Worm (Caenorhabditis elegans) whole organism, early embryonic: ENCODE data around the gene M18.6.

Source experiments
- B0310.2 ChIP-seq: sonication (generic microtip); optimal IDR thresholded peaks from 2 replicates; lab custom pipeline; 2016; ENCODE audit warnings: mild to moderate bottlenecking, missing genetic modification characterization, missing compliant biosample characterization
- F13C5.2 ChIP-seq: sonication (generic microtip); optimal IDR thresholded peaks from 2 replicates; lab custom pipeline; 2017; ENCODE audit warnings: mild to moderate bottlenecking, missing genetic modification characterization, inconsistent platforms, missing compliant biosample characterization
- aly-1 ChIP-seq: sonication (generic microtip); optimal IDR thresholded peaks from 2 replicates; lab custom pipeline; 2016; ENCODE audit warnings: missing genetic modification characterization, missing compliant biosample characterization
- ama-1 ChIP-seq: fragments of 150-350 bp; optimal IDR thresholded peaks from 2 replicates; lab custom pipeline; 2014
- ceh-13 ChIP-seq: fragments of 200-800 bp; sonication (Bioruptor generic); optimal IDR thresholded peaks from 2 replicates; lab custom pipeline; 2018; ENCODE audit warnings: mild to moderate bottlenecking, missing genetic modification characterization, missing compliant biosample characterization
- ceh-36 ChIP-seq: sonication (generic microtip); optimal IDR thresholded peaks from 2 replicates; lab custom pipeline; 2016; ENCODE audit warnings: missing genetic modification characterization, inconsistent platforms, missing compliant biosample characterization
- ets-7 ChIP-seq: sonication (generic microtip); optimal IDR thresholded peaks from 2 replicates; lab custom pipeline; 2016; ENCODE audit warnings: missing genotype, missing genetic modification characterization, missing compliant biosample characterization
- flt-1 ChIP-seq: fragments of 200-800 bp; sonication (Bioruptor generic); IDR thresholded peaks from 2 replicates; pipeline ENCODE4 v1.3.6; 2022; ENCODE audit warnings: missing genetic modification characterization, missing compliant biosample characterization
- hmbx-1 ChIP-seq: sonication (generic microtip); optimal IDR thresholded peaks from 2 replicates; lab custom pipeline; 2016; ENCODE audit warnings: mild to moderate bottlenecking, missing genetic modification characterization, missing compliant biosample characterization
- hmg-4 ChIP-seq: fragments of 200-800 bp; sonication (Bioruptor generic); optimal IDR thresholded peaks from 2 replicates; lab custom pipeline; 2018; ENCODE audit warnings: mild to moderate bottlenecking, missing genetic modification characterization, missing compliant biosample characterization
- hnd-1 ChIP-seq: sonication (generic microtip); optimal IDR thresholded peaks from 2 replicates; lab custom pipeline; 2016; ENCODE audit warnings: missing genetic modification characterization, missing compliant biosample characterization
- pes-1 ChIP-seq: fragments of 200-800 bp; sonication (Bioruptor generic); IDR thresholded peaks from 2 replicates; pipeline ENCODE4 v1.3.6; 2022; ENCODE audit warnings: missing genetic modification reagents, missing genetic modification characterization, missing compliant biosample characterization
- scrt-1 ChIP-seq: fragments of 200-800 bp; sonication (Bioruptor generic); IDR thresholded peaks from 2 replicates; pipeline ENCODE4 v1.3.6; 2022; ENCODE audit warnings: missing genetic modification characterization, missing compliant biosample characterization
- sea-1 ChIP-seq: fragments of 200-800 bp; sonication (Bioruptor generic); conservative IDR thresholded peaks from 2 replicates; pipeline ENCODE4 v1.3.6; 2022; ENCODE audit warnings: missing genetic modification characterization, missing compliant biosample characterization
- tbx-11 ChIP-seq: fragments of 200-800 bp; sonication (Bioruptor generic); IDR thresholded peaks from 2 replicates; pipeline ENCODE4 v1.3.6; 2022; ENCODE audit warnings: missing genetic modification characterization, missing compliant biosample characterization
- tbx-37 ChIP-seq: fragments of 200-800 bp; sonication (Bioruptor generic); conservative IDR thresholded peaks from 2 replicates; pipeline ENCODE4 v1.3.6; 2022; ENCODE audit warnings: missing genetic modification reagents, missing genetic modification characterization, missing compliant biosample characterization
- tra-4 ChIP-seq: sonication (generic microtip); optimal IDR thresholded peaks from 2 replicates; lab custom pipeline; 2017; ENCODE audit warnings: missing genetic modification characterization, missing compliant biosample characterization

Gene M18.6

DNA sequence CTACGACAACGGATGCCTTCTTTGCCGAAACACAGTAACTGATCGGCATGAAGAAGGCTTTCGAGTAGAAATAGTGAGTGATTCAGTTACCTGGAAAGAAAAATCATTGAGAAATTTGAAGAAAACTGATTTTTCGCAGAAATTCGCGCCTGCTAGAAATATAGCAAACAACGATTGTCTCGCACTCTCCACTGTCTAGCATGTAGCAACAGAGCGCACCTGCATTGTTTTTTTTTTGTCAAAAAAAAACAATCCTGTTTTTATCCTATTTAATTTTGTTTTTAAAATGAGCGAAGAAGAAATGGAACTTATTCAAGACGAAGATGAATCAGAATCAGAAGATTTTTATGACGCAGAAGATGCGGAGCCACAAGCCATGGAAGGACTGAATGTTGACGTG lies at the start of gene M18.6, which contains the start of gene ddb-1:
M18.6 (plus strand) TSS at position 235 of the 400 bp plus-strand sequence.
ddb-1 (minus strand) TSS at position 90 of the 400 bp plus-strand sequence.
- no peak for TF ChIP-seq ceh-36 (tag; lab: Kevin White, UChicago)
- TF ChIP-seq hnd-1, result no peak
- no peak for TF ChIP-seq hmbx-1 (tag; lab: Kevin White, UChicago)
- no peak for TF ChIP-seq tbx-11
- no peak for TF ChIP-seq F13C5.2 (tag; lab: Kevin White, UChicago)
- no peak for TF ChIP-seq pes-1 (GFP tag; lab: Robert Waterston, UW)
- TF ChIP-seq hmg-4, result no peak
- TF ChIP-seq tra-4 (tag; lab: Kevin White, UChicago), result no peak
- TF ChIP-seq tbx-37, result no peak
- TF ChIP-seq sea-1 (GFP tag; lab: Robert Waterston, UW), result no peak
- TF ChIP-seq scrt-1 (GFP tag; lab: Robert Waterston, UW), result no peak
- no peak for TF ChIP-seq B0310.2
- TF ChIP-seq ets-7 (tag; lab: Kevin White, UChicago), result no peak
- TF ChIP-seq ama-1 (lab: Kevin White, UChicago), result no peak

DNA sequence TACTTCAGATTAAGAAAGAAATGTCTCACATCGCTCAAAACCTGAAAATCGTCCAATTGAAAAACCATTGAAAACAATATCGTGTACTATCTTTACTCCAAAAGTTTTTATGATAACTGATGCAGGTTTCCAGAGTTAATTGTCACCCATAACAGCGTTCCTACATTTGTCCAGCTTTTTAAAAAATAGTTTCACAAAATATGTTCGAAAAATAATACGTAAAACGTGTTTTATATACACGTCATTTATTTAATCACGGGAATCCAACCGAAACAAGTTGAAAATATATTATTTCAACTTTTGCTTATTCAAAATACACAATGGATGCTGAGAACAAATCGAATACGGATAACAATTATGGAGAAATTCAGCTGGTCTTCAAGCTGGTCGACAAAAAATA lies 45.6 kb upstream of the M18.6 start, which contains the start of gene K08E4.7:
K08E4.7 (plus strand) TSS at position 301 of the 400 bp plus-strand sequence.
- TF ChIP-seq tbx-37, result no peak
- TF ChIP-seq ceh-13 (GFP tag; lab: Kevin White, UChicago), result no peak
- TF ChIP-seq aly-1, result no peak

DNA sequence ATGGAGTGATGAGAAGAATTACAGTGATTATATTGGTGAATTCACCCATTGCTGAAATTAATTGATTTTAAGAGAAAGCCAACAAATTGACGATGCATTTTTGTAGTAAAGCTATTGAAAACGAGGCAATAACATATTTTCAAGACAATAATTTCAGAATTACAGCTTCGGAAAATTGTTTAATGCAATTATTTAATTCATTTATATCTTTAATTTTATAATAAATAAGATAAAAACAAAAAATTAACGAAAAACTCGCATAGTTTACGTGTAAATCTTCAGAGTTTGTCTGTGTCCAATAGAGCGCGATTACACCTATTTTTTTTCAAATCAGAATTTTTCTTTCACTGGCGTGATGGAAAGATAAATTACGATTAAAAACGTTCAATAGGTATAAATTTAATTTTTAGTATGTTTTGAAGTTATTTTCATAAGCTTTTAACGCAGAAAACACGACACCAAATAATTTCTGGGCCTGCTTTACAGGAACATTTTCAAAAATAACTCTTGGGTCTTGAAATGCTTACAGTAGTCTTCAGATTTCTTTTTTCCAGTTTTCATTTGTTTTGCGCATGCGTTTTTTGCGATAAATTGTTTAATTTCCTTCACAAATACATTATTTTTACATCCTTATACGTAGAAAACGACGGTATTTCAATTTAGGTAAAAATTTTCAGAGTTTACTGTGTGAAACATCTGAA lies 42.8 kb upstream of the M18.6 start, which contains the start of gene tmed-1:
tmed-1 (minus strand) TSS at position 51 of the 701 bp plus-strand sequence.
- TF ChIP-seq hnd-1 (no peak), ets-7 (tag; lab: Kevin White, UChicago) (no peak), tbx-11 (no peak), flt-1 (GFP tag; lab: Robert Waterston, UW) (no peak), hmbx-1 (tag; lab: Kevin White, UChicago) (no peak), ceh-13 (GFP tag; lab: Kevin White, UChicago) (no peak), tbx-37 (no peak), aly-1 (no peak), ceh-36 (tag; lab: Kevin White, UChicago) (no peak), pes-1 (GFP tag; lab: Robert Waterston, UW) (no peak), ama-1 (lab: Kevin White, UChicago) (no peak), sea-1 (GFP tag; lab: Robert Waterston, UW) (no peak), hmg-4 (no peak), tra-4 (tag; lab: Kevin White, UChicago) (no peak), F13C5.2 (tag; lab: Kevin White, UChicago) (no peak), B0310.2 (no peak), scrt-1 (GFP tag; lab: Robert Waterston, UW) (no peak)

DNA sequence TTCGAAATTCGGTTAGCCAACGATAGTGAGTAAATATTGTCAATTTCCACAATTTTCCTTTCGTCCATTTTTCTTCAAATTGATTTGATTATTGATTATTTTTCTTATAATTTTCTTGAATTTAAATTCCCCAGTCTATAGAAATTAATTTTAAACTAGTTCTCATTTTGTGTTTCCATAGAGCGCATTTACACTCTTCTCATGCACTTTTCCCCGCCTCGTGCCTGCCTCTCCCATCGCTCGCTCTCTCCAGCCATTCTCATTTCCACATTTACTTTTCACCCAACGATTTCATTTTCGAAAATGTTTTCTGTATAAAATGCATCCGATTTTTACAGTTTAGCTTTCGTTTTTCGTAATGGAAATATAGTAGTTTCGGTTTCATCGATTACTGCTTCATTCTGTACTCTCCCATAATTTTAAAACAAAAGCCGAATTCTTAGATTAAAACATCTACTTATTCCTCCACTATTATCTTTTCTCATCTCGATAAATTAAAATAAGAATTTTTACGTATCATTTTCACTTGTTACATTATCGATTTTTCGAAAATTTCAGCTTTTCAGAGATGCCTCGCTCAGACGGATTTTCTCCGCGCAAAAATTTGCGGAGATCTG lies 42.1 kb upstream of the M18.6 start, which contains the start of gene lex-1:
lex-1 (plus strand) TSS at position 567 of the 617 bp plus-strand sequence.
- TF ChIP-seq pes-1 (GFP tag; lab: Robert Waterston, UW) (no peak), ama-1 (lab: Kevin White, UChicago) (no peak), flt-1 (GFP tag; lab: Robert Waterston, UW) (no peak), F13C5.2 (tag; lab: Kevin White, UChicago) (no peak), hnd-1 (no peak), B0310.2 (no peak), ceh-36 (tag; lab: Kevin White, UChicago) (no peak), aly-1 (no peak), tbx-11 (no peak), tbx-37 (no peak), sea-1 (GFP tag; lab: Robert Waterston, UW) (no peak), ets-7 (tag; lab: Kevin White, UChicago) (no peak), hmbx-1 (tag; lab: Kevin White, UChicago) (no peak)

DNA sequence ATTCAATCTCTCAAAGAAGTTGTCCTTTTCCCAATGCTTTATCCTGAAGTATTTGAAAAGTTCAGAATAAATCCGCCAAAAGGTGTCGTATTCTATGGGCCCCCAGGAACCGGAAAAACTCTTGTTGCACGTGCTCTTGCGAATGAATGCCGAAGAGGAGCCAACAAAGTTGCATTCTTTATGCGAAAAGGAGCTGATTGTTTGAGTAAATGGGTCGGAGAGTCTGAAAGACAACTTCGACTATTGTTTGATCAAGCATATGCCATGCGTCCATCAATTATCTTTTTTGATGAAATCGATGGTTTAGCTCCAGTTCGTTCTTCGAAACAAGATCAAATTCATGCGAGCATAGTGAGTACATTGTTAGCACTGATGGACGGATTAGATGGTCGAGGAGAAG lies 40.3 kb upstream of the M18.6 start:
- TF ChIP-seq ceh-36 (tag; lab: Kevin White, UChicago), result no peak
- no peak for TF ChIP-seq flt-1 (GFP tag; lab: Robert Waterston, UW)
- no peak for TF ChIP-seq ama-1 (lab: Kevin White, UChicago)
- TF ChIP-seq tbx-37, result no peak
- TF ChIP-seq sea-1 (GFP tag; lab: Robert Waterston, UW), result no peak
- no peak for TF ChIP-seq aly-1

DNA sequence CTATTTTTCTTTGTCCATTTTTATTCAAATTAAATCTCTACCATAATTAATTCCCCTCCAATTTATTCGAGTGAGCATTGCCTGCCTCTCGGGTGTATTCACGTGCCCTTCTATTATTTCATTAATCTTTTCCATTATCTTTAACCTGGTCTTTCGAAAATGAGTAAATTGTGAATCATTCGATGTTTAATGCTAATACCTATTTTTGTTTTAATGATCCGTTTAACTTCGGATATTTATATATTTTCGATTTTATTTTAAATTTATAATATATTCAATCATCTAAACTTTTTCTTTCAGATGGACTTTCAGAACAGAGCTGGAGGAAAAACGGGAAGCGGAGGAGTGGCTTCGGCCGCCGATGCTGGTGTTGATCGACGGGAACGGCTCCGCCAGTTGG lies 36.9 kb upstream of the M18.6 start, which contains the start of gene repo-1:
repo-1 (plus strand) TSS at position 301 of the 400 bp plus-strand sequence.
- TF ChIP-seq scrt-1 (GFP tag; lab: Robert Waterston, UW), result 0 out of 2 replicates have a peak, but pooled peaks have one; percentile 23
- TF ChIP-seq hmbx-1 (tag; lab: Kevin White, UChicago), result no peak

DNA sequence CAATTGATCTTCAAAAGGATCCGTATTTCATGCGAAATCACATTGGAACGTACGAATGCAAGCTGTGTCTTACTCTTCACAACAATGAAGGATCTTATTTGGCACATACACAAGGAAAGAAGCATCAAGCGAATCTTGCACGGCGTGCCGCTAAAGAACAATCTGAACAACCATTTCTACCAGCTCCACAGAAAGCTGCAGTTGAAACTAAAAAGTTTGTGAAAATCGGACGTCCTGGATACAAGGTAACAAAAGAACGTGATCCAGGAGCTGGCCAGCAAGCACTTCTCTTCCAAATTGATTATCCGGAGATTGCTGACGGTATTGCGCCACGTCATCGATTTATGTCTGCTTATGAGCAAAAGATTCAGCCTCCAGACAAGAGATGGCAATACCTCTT lies 36.5 kb upstream of the M18.6 start:
- TF ChIP-seq tbx-37, result no peak
- TF ChIP-seq ceh-36 (tag; lab: Kevin White, UChicago), result no peak
- TF ChIP-seq ama-1 (lab: Kevin White, UChicago), result peak; percentile 5
- TF ChIP-seq hmg-4, result no peak

DNA sequence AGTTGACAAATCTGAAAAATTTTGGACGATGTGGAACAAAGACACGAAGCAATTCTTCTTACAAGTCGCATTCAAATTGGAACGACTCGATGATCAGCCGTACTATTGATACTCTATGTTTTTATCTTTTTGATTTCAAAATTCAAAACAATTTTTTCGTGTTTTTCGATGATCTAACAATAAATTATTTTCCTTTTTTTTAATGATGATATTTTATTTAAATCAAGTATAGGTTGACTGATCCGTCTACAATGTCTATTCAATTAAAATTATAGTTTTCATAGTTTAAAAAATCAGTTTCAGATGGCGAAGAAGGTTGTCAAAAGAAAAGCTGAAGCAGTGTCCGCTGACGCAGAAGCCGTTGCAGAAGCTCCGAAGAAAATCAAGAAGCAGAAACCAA lies 36.0 kb upstream of the M18.6 start, which contains the start of gene rbm-34:
rbm-34 (plus strand) TSS at position 301 of the 400 bp plus-strand sequence.
- no peak for TF ChIP-seq ceh-36 (tag; lab: Kevin White, UChicago)
- TF ChIP-seq tra-4 (tag; lab: Kevin White, UChicago), result no peak
- no peak for TF ChIP-seq B0310.2
- TF ChIP-seq tbx-37, result no peak
- TF ChIP-seq ets-7 (tag; lab: Kevin White, UChicago), result no peak
- no peak for TF ChIP-seq ama-1 (lab: Kevin White, UChicago)
- TF ChIP-seq pes-1 (GFP tag; lab: Robert Waterston, UW), result no peak
- no peak for TF ChIP-seq ceh-13 (GFP tag; lab: Kevin White, UChicago)
